Fruit fly (Drosophila melanogaster) whole organism, embryonic: ENCODE data around the gene CG11790.

Experiments
- Awh ChIP-seq: fragments of 200-800 bp; sonication (Bioruptor generic); IDR thresholded peaks from 2 replicates; pipeline ENCODE4, ENCODE4 v1.3.6; 2022; ENCODE audit warnings: missing biosample characterization, missing genetic modification characterization
- BtbVII ChIP-seq: fragments of 200-800 bp; sonication (Bioruptor generic); optimal IDR thresholded peaks from 3 replicates; lab custom pipeline; 2017; ENCODE audit warnings: missing biosample characterization, mild to moderate bottlenecking, missing genetic modification characterization
- CG11560 ChIP-seq: fragments of 200-800 bp; sonication (Bioruptor generic); IDR thresholded peaks from 3 replicates; pipeline ENCODE4 v1.3.6; 2022; ENCODE audit warnings: missing biosample characterization, missing genetic modification characterization
- CG12219 ChIP-seq: fragments of 200-800 bp; sonication (Bioruptor generic); optimal IDR thresholded peaks from 3 replicates; lab custom pipeline; 2018; ENCODE audit warnings: missing biosample characterization, mild to moderate bottlenecking, missing genetic modification characterization
- CG13287 ChIP-seq: fragments of 200-800 bp; sonication (Bioruptor generic); IDR thresholded peaks from 2 replicates; pipeline ENCODE4 v1.3.6; 2022; ENCODE audit warnings: missing biosample characterization, missing genetic modification characterization; ENCODE audit not compliant: partially characterized antibody
- CG13894 ChIP-seq: fragments of 200-800 bp; sonication (Bioruptor generic); optimal IDR thresholded peaks from 3 replicates; lab custom pipeline; 2018; ENCODE audit warnings: missing biosample characterization, mild to moderate bottlenecking, missing genetic modification characterization, moderate library complexity
- CG14050 ChIP-seq: fragments of 200-800 bp; sonication (Bioruptor generic); IDR thresholded peaks from 3 replicates; pipeline ENCODE4 v1.3.6; 2022; ENCODE audit warnings: missing biosample characterization, missing genetic modification characterization
- CG1529 ChIP-seq: fragments of 200-800 bp; sonication (Bioruptor generic); optimal IDR thresholded peaks from 3 replicates; lab custom pipeline; 2018; ENCODE audit warnings: missing biosample characterization, missing genetic modification characterization
- CG1603 ChIP-seq: fragments of 200-800 bp; sonication (Bioruptor generic); optimal IDR thresholded peaks from 2 replicates; lab custom pipeline; 2019; ENCODE audit warnings: missing biosample characterization, mild to moderate bottlenecking, missing genetic modification characterization, moderate library complexity
- CG16779 ChIP-seq: fragments of 200-800 bp; sonication (Bioruptor generic); IDR thresholded peaks from 2 replicates; pipeline ENCODE4 v1.3.6; 2022; ENCODE audit warnings: missing biosample characterization, missing genetic modification characterization
- CG17328 ChIP-seq: fragments of 200-800 bp; sonication (Bioruptor generic); IDR thresholded peaks from 2 replicates; pipeline ENCODE4 v1.3.6; 2022; ENCODE audit warnings: missing biosample characterization, missing genetic modification characterization
- CG32772 ChIP-seq: fragments of 200-800 bp; sonication (Bioruptor generic); IDR thresholded peaks from 2 replicates; pipeline ENCODE4 v1.3.6; 2022; ENCODE audit warnings: missing biosample characterization, missing genetic modification characterization
- CG4282 ChIP-seq: fragments of 200-800 bp; sonication (Bioruptor generic); optimal IDR thresholded peaks from 2 replicates; lab custom pipeline; 2016; ENCODE audit warnings: missing biosample characterization, missing genetic modification characterization
- CG4424 ChIP-seq: fragments of 200-800 bp; sonication (Bioruptor generic); optimal IDR thresholded peaks from 3 replicates; lab custom pipeline; 2016; ENCODE audit warnings: missing biosample characterization, missing genetic modification characterization
- CG4707 ChIP-seq: fragments of 200-800 bp; sonication (Bioruptor generic); optimal IDR thresholded peaks from 2 replicates; lab custom pipeline; 2018; ENCODE audit warnings: missing biosample characterization, mild to moderate bottlenecking, missing genetic modification characterization, moderate library complexity
- CG6272 ChIP-seq: fragments of 200-800 bp; sonication (Bioruptor generic); IDR thresholded peaks from 2 replicates; pipeline ENCODE4 v1.3.6; 2022; ENCODE audit warnings: missing biosample characterization, missing genetic modification characterization
- CG6813 ChIP-seq: fragments of 200-800 bp; sonication (Bioruptor generic); optimal IDR thresholded peaks from 2 replicates; lab custom pipeline; 2017; ENCODE audit warnings: missing biosample characterization, missing genetic modification characterization, mild to moderate bottlenecking, moderate library complexity, missing genetic modification reagents
- CG6854 ChIP-seq: fragments of 200-800 bp; sonication (Bioruptor generic); optimal IDR thresholded peaks from 3 replicates; lab custom pipeline; 2017; ENCODE audit warnings: missing biosample characterization, mild to moderate bottlenecking, missing genetic modification characterization
- CG9797 ChIP-seq: fragments of 200-800 bp; sonication (Bioruptor generic); optimal IDR thresholded peaks from 3 replicates; lab custom pipeline; 2018; ENCODE audit warnings: missing biosample characterization, mild to moderate bottlenecking, missing genetic modification characterization
- Dad ChIP-seq: fragments of 200-800 bp; sonication (Bioruptor generic); optimal IDR thresholded peaks from 3 replicates; lab custom pipeline; 2016; ENCODE audit warnings: missing biosample characterization, missing genetic modification characterization
- Dbx ChIP-seq: fragments of 200-800 bp; sonication (Bioruptor generic); IDR thresholded peaks from 3 replicates; pipeline ENCODE4 v1.3.6; 2022; ENCODE audit warnings: missing biosample characterization, missing genetic modification characterization
- Dp ChIP-seq: fragments of 200-800 bp; sonication (Bioruptor generic); optimal IDR thresholded peaks from 2 replicates; lab custom pipeline; 2018; ENCODE audit warnings: missing biosample characterization, mild to moderate bottlenecking, missing genetic modification characterization, moderate library complexity
- Dref ChIP-seq: fragments of 200-800 bp; sonication (Bioruptor generic); IDR thresholded peaks from 2 replicates; pipeline ENCODE4 v1.3.6; 2022; ENCODE audit warnings: missing biosample characterization, missing genetic modification characterization
- Ets97D ChIP-seq: fragments of 200-800 bp; sonication (Bioruptor generic); optimal IDR thresholded peaks from 3 replicates; lab custom pipeline; 2016; ENCODE audit warnings: missing biosample characterization, missing genetic modification characterization
- GATAe ChIP-seq: fragments of 200-800 bp; sonication (Bioruptor generic); conservative IDR thresholded peaks from 2 replicates; pipeline ENCODE4 v1.3.6; 2022; ENCODE audit warnings: missing biosample characterization, missing genetic modification characterization
- HLH54F ChIP-seq: fragments of 200-800 bp; sonication (Bioruptor generic); optimal IDR thresholded peaks from 3 replicates; lab custom pipeline; 2016; ENCODE audit warnings: missing biosample characterization, missing genetic modification characterization
- Hmx ChIP-seq: fragments of 200-800 bp; sonication (Bioruptor generic); optimal IDR thresholded peaks from 2 replicates; lab custom pipeline; 2016; ENCODE audit warnings: missing biosample characterization, missing genetic modification characterization
- Lhr ChIP-seq: fragments of 200-800 bp; sonication (Bioruptor generic); optimal IDR thresholded peaks from 3 replicates; lab custom pipeline; 2017; ENCODE audit warnings: mild to moderate bottlenecking, missing biosample characterization, missing genetic modification reagents, missing genetic modification characterization
- Lim3 ChIP-seq: fragments of 200-800 bp; sonication (Bioruptor generic); IDR thresholded peaks from 2 replicates; pipeline ENCODE4 v1.3.6; 2022; ENCODE audit warnings: missing biosample characterization, missing genetic modification characterization
- Scr ChIP-seq: fragments of 200-800 bp; sonication (Bioruptor generic); IDR thresholded peaks from 2 replicates; pipeline ENCODE4 v1.3.6; 2022; ENCODE audit warnings: missing biosample characterization, missing genetic modification characterization; ENCODE audit not compliant: partially characterized antibody
- Side ChIP-seq: fragments of 200-800 bp; sonication (Bioruptor generic); optimal IDR thresholded peaks from 2 replicates; lab custom pipeline; 2016; ENCODE audit warnings: missing biosample characterization, missing genetic modification characterization
- YL-1 ChIP-seq: fragments of 200-800 bp; sonication (Bioruptor generic); optimal IDR thresholded peaks from 3 replicates; lab custom pipeline; 2017; ENCODE audit warnings: missing biosample characterization, mild to moderate bottlenecking, missing genetic modification characterization
- ase ChIP-seq: fragments of 200-800 bp; sonication (Bioruptor generic); IDR thresholded peaks from 3 replicates; pipeline ENCODE4 v1.3.6; 2022; ENCODE audit warnings: missing biosample characterization, missing genetic modification characterization
- chif ChIP-seq, 2 experiments: fragments of 200-800 bp; sonication (Bioruptor generic); optimal IDR thresholded peaks; 3 replicates each; lab custom pipeline; 2016; ENCODE audit warnings: missing biosample characterization in 2 of 2, missing genetic modification characterization in 2 of 2
- emc ChIP-seq: fragments of 200-800 bp; sonication (Bioruptor generic); optimal IDR thresholded peaks from 2 replicates; lab custom pipeline; 2016; ENCODE audit warnings: missing biosample characterization, missing genetic modification characterization
- fd102C ChIP-seq: fragments of 200-800 bp; sonication (Bioruptor generic); optimal IDR thresholded peaks from 2 replicates; lab custom pipeline; 2018; ENCODE audit warnings: missing biosample characterization, mild to moderate bottlenecking, missing genetic modification characterization, moderate library complexity
- grn ChIP-seq: fragments of 200-800 bp; sonication (Bioruptor generic); optimal IDR thresholded peaks from 3 replicates; lab custom pipeline; 2017; ENCODE audit warnings: missing biosample characterization, missing genetic modification characterization
- hbn ChIP-seq: fragments of 200-800 bp; sonication (Bioruptor generic); IDR thresholded peaks from 2 replicates; pipeline ENCODE4 v1.3.6; 2022; ENCODE audit warnings: missing biosample characterization, missing genetic modification characterization; ENCODE audit not compliant: partially characterized antibody
- ind ChIP-seq: fragments of 200-800 bp; sonication (Bioruptor generic); optimal IDR thresholded peaks from 3 replicates; lab custom pipeline; 2016; ENCODE audit warnings: missing biosample characterization, missing genetic modification characterization
- kni ChIP-seq: fragments of 200-800 bp; sonication (Bioruptor generic); optimal IDR thresholded peaks from 3 replicates; lab custom pipeline; 2017; ENCODE audit warnings: mild to moderate bottlenecking, missing biosample characterization, missing genetic modification reagents, missing genetic modification characterization
- nerfin-1 ChIP-seq: fragments of 200-800 bp; sonication (Bioruptor generic); optimal IDR thresholded peaks from 3 replicates; lab custom pipeline; 2019; ENCODE audit warnings: missing biosample characterization, mild to moderate bottlenecking, missing genetic modification characterization, moderate library complexity
- nerfin-2 ChIP-seq: fragments of 200-800 bp; sonication (Bioruptor generic); IDR thresholded peaks from 2 replicates; pipeline ENCODE4 v1.3.6; 2022; ENCODE audit warnings: missing biosample characterization, missing genetic modification characterization; ENCODE audit not compliant: partially characterized antibody
- org-1 ChIP-seq: fragments of 200-800 bp; sonication (Bioruptor generic); optimal IDR thresholded peaks from 2 replicates; lab custom pipeline; 2017; ENCODE audit warnings: missing biosample characterization, missing genetic modification characterization
- peb ChIP-seq: fragments of 200-800 bp; sonication (Bioruptor generic); IDR thresholded peaks from 2 replicates; pipeline ENCODE4 v1.3.6; 2022; ENCODE audit warnings: missing biosample characterization, missing genetic modification characterization
- pzg ChIP-seq: fragments of 200-800 bp; sonication (Bioruptor generic); optimal IDR thresholded peaks from 3 replicates; lab custom pipeline; 2018; ENCODE audit warnings: missing biosample characterization, mild to moderate bottlenecking, missing genetic modification characterization, moderate library complexity
- shn ChIP-seq: fragments of 200-800 bp; sonication (Bioruptor generic); optimal IDR thresholded peaks from 3 replicates; lab custom pipeline; 2016; ENCODE audit warnings: missing biosample characterization, missing genetic modification characterization
- twi ChIP-seq: fragments of 200-800 bp; optimal IDR thresholded peaks from 2 replicates; lab custom pipeline; 2019; ENCODE audit warnings: missing biosample characterization, mild to moderate bottlenecking, missing genetic modification characterization, moderate library complexity
- unpg ChIP-seq: fragments of 200-800 bp; sonication (Bioruptor generic); optimal IDR thresholded peaks from 3 replicates; lab custom pipeline; 2018; ENCODE audit warnings: missing biosample characterization, mild to moderate bottlenecking, missing genetic modification characterization, moderate library complexity

The CG11790 gene

dm6 chr3R:25023056-25023455, 24.4 kb upstream of the CG11790 start, which contains the start of gene beta4GalT7 (continued):
- peak; percentile 57 for TF ChIP-seq pzg (GFP tag; lab: Kevin White, UChicago)
- peak; percentile 84 for TF ChIP-seq Dp (GFP tag; lab: Kevin White, UChicago)
- TF ChIP-seq shn: no peak
- no peak for TF ChIP-seq CG4424 (GFP tag; lab: Kevin White, UChicago)
- TF ChIP-seq CG32772 (GFP tag; lab: Robert Waterston, UW): no peak
- no peak for TF ChIP-seq BtbVII (GFP tag; lab: Kevin White, UChicago)
- no peak for TF ChIP-seq GATAe
- peak; percentile 46; the same call in 1 of the 2 replicates for TF ChIP-seq CG13287
- TF ChIP-seq CG1603: peak; percentile 46
- peak; percentile 70 for TF ChIP-seq Dref (GFP tag; lab: Robert Waterston, UW)
- peak; percentile 11 for TF ChIP-seq YL-1 (GFP tag; lab: Kevin White, UChicago)
- no peak for TF ChIP-seq HLH54F
- peak; percentile 56 for TF ChIP-seq CG9797 (GFP tag; lab: Kevin White, UChicago)
- TF ChIP-seq Scr (GFP tag; lab: Robert Waterston, UW): peak; percentile 25; the same call in 1 of the 2 replicates
- TF ChIP-seq Ets97D (GFP tag; lab: Kevin White, UChicago): peak; percentile 10
- TF ChIP-seq CG11560 (tag; lab: Robert Waterston, UW): peak; percentile 97
- TF ChIP-seq, all 482 proteins: peak for 23

- peak; percentile 72 for TF ChIP-seq CG4707 (GFP tag; lab: Kevin White, UChicago)
- peak; percentile 84 for TF ChIP-seq twi (tag; lab: Kevin White, UChicago)
- peak; percentile 93 for TF ChIP-seq CG17328 (GFP tag; lab: Robert Waterston, UW)
- peak; percentile 59 for TF ChIP-seq CG9797 (GFP tag; lab: Kevin White, UChicago)
- TF ChIP-seq ind (GFP tag; lab: Kevin White, UChicago): peak; percentile 94
- TF ChIP-seq unpg (GFP tag; lab: Kevin White, UChicago): peak; percentile 95
- TF ChIP-seq CG6854 (GFP tag; lab: Kevin White, UChicago): peak; percentile 83
- peak; percentile 93 for TF ChIP-seq CG16779 (GFP tag; lab: Robert Waterston, UW)
- peak; percentile 78 for TF ChIP-seq CG1529 (GFP tag; lab: Kevin White, UChicago)
- peak; percentile 87 for TF ChIP-seq CG4282 (GFP tag; lab: Kevin White, UChicago)
- TF ChIP-seq CG6272 (GFP tag; lab: Robert Waterston, UW): peak; percentile 91
- TF ChIP-seq CG14050 (GFP tag; lab: Robert Waterston, UW): peak; percentile 91
- TF ChIP-seq ase (GFP tag; lab: Robert Waterston, UW): peak; percentile 90
- TF ChIP-seq emc (GFP tag; lab: Kevin White, UChicago): peak; percentile 82
- peak; percentile 86 for TF ChIP-seq nerfin-1
- TF ChIP-seq kni: peak; percentile 76
- peak; percentile 92 for TF ChIP-seq Side (GFP tag; lab: Kevin White, UChicago)
- TF ChIP-seq HLH54F: peak; percentile 96
- TF ChIP-seq Hmx (GFP tag; lab: Kevin White, UChicago): peak; percentile 75
- TF ChIP-seq Lhr (GFP tag; lab: Kevin White, UChicago): peak; percentile 78
- peak; percentile 47; the same call in 1 of the 2 replicates for TF ChIP-seq peb (GFP tag; lab: Robert Waterston, UW)
- TF ChIP-seq nerfin-2 (GFP tag; lab: Robert Waterston, UW): peak; percentile 74; the same call in 1 of the 2 replicates
- peak; percentile 96 for TF ChIP-seq Dbx (GFP tag; lab: Robert Waterston, UW)
- peak; percentile 78 for TF ChIP-seq grn
- TF ChIP-seq org-1 (GFP tag; lab: Kevin White, UChicago): peak; percentile 78
- TF ChIP-seq CG13894: peak; percentile 92
- TF ChIP-seq Lim3 (GFP tag; lab: Robert Waterston, UW): peak; percentile 72
- peak; percentile 86 for TF ChIP-seq CG12219 (GFP tag; lab: Kevin White, UChicago)
- TF ChIP-seq fd102C (GFP tag; lab: Kevin White, UChicago): peak; percentile 63
- TF ChIP-seq hbn: peak; percentile 45
- peak; percentile 95 for TF ChIP-seq Dad (GFP tag; lab: Kevin White, UChicago)
- TF ChIP-seq CG6813 (GFP tag; lab: Kevin White, UChicago): peak; percentile 86
- peak; percentile 92 for TF ChIP-seq Awh (GFP tag; lab: Robert Waterston, UW)
- peak; percentile 89 to 94 for TF ChIP-seq chif (GFP tag; optimal IDR thresholded peaks at IDR 0.05; lab: Kevin White, UChicago)
These were observed 22.5 kb upstream of the CG11790 start, which contains the start of the genes EMC6 and Hr96 for dm6 chr3R:25024895-25025557. TSS of gene EMC6 (minus strand) at chr3R:25025017. TSS of gene Hr96 (plus strand) at chr3R:25025235.
